Fruit fly (Drosophila melanogaster) whole organism, embryonic: ENCODE measurements around the gene CG43880.

Experiments used
- CG15601 ChIP-seq: fragments of 200-800 bp; sonication (Bioruptor generic); optimal IDR thresholded peaks from 3 replicates; lab custom pipeline; 2019; ENCODE audit warnings: missing biosample characterization, mild to moderate bottlenecking, missing genetic modification characterization, moderate library complexity
- CG17829 ChIP-seq: fragments of 200-800 bp; optimal IDR thresholded peaks from 2 replicates; lab custom pipeline; 2019; ENCODE audit warnings: missing biosample characterization, mild to moderate bottlenecking, missing genetic modification characterization, moderate library complexity
- CG3407 ChIP-seq: fragments of 200-800 bp; sonication (Bioruptor generic); optimal IDR thresholded peaks from 2 replicates; lab custom pipeline; 2018; ENCODE audit warnings: missing biosample characterization, mild to moderate bottlenecking, missing genetic modification characterization
- CG42726 ChIP-seq: fragments of 200-800 bp; sonication (Bioruptor generic); IDR thresholded peaks from 2 replicates; pipeline ENCODE4 v1.3.6; 2022; ENCODE audit warnings: missing biosample characterization, missing genetic modification characterization; ENCODE audit not compliant: partially characterized antibody
- CG7786 ChIP-seq: fragments of 200-800 bp; sonication (Bioruptor generic); optimal IDR thresholded peaks from 2 replicates; lab custom pipeline; 2016; ENCODE audit warnings: missing biosample characterization, missing genetic modification characterization
- CG9797 ChIP-seq: fragments of 200-800 bp; sonication (Bioruptor generic); optimal IDR thresholded peaks from 3 replicates; lab custom pipeline; 2018; ENCODE audit warnings: missing biosample characterization, mild to moderate bottlenecking, missing genetic modification characterization
- cg ChIP-seq: fragments of 200-800 bp; sonication (Bioruptor generic); optimal IDR thresholded peaks from 3 replicates; lab custom pipeline; 2019; ENCODE audit warnings: missing biosample characterization, mild to moderate bottlenecking, missing genetic modification characterization, moderate library complexity
- kay ChIP-seq: fragments of 200-800 bp; sonication (Bioruptor generic); optimal IDR thresholded peaks from 2 replicates; lab custom pipeline; 2016; ENCODE audit warnings: missing biosample characterization, missing genetic modification characterization
- pnt ChIP-seq: fragments of 200-800 bp; sonication (Bioruptor generic); optimal IDR thresholded peaks from 3 replicates; lab custom pipeline; 2016; ENCODE audit warnings: missing biosample characterization, missing genetic modification characterization
- run ChIP-seq: fragments of 200-800 bp; sonication (Bioruptor generic); optimal IDR thresholded peaks from 3 replicates; lab custom pipeline; 2018; ENCODE audit warnings: missing biosample characterization, mild to moderate bottlenecking, missing genetic modification characterization

- no peak for TF ChIP-seq pnt
- no peak for TF ChIP-seq kay (GFP tag; lab: Kevin White, UChicago)
- TF ChIP-seq cg (GFP tag; lab: Kevin White, UChicago), result peak; percentile 84
- TF ChIP-seq CG3407 (GFP tag; lab: Kevin White, UChicago), result no peak
- TF ChIP-seq CG17829 (tag; lab: Kevin White, UChicago), result no peak
- TF ChIP-seq CG9797, result no peak
- no peak for TF ChIP-seq run (tag; lab: Kevin White, UChicago)
- no peak for TF ChIP-seq CG42726 (GFP tag; lab: Robert Waterston, UW)
- no peak for TF ChIP-seq CG15601 (tag; lab: Kevin White, UChicago)
- TF ChIP-seq CG7786 (GFP tag; lab: Kevin White, UChicago), result no peak
Measured at dm6 chr3L:7988401-7988800, 42.3 kb upstream of the CG43880 start.
